Fruit fly (Drosophila melanogaster) whole organism: ENCODE results near the gene CG33191.

ENCODE experiments used
- EcR ChIP-seq, 2 experiments: fragments of >200 bp; optimal IDR thresholded peaks; 2 replicates each; lab custom pipeline; 2017; ENCODE audit warnings: missing biosample characterization in 2 of 2, missing genetic modification characterization in 2 of 2, missing genetic modification reagents in 2 of 2
- pan ChIP-seq: fragments of >200 bp; optimal IDR thresholded peaks from 2 replicates; lab custom pipeline; 2017
- psq ChIP-seq: fragments of >200 bp; optimal IDR thresholded peaks from 2 replicates; lab custom pipeline; 2017

DNA sequence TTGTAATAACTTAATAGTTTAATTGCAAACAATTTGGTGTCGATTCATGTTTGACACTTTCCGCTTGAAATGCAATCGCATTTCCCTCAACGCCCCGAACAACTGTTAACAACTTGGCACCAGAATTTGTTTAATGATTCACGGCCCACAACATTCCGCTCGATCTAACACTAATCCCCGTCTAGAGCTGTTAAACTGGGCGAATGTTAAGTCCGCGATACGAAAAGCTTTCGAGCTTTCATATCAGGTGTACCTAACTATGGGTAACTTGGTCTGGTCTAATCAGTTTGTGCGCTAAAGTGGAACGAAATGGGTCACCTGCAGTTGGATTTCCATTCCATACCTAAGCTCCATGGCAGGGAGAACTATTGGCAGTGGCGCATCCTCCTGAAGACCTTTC lies 6.6 kb downstream of the CG33191 start, which contains the start of gene CG34301:
- TF ChIP-seq EcR (GFP tag; optimal IDR thresholded peaks at IDR 0.05; lab: Kevin White, UChicago), result no peak
- TF ChIP-seq psq, result no peak
- no peak for TF ChIP-seq pan
